Worm (Caenorhabditis elegans) whole organism, L2 larva: Measurements from ENCODE around the gene ogdh-1.
"Not testable (repeated sequence)": the region's sequence is repeated elsewhere in the genome, so short reads cannot be mapped to it uniquely, and the experiment has no call there.

ENCODE experiments used
- C34F6.9 ChIP-seq: fragments of 150-350 bp; optimal IDR thresholded peaks from 2 replicates; lab custom pipeline; 2014; ENCODE audit warnings: missing biosample characterization, missing genetic modification characterization
- F13H6.1 ChIP-seq: sonication (generic microtip); optimal IDR thresholded peaks from 2 replicates; lab custom pipeline; 2016; ENCODE audit warnings: missing genetic modification characterization, missing compliant biosample characterization
- R02D3.7 ChIP-seq: fragments of 150-350 bp; optimal IDR thresholded peaks from 2 replicates; lab custom pipeline; 2014; ENCODE audit warnings: missing biosample characterization, missing genetic modification characterization
- Y55F3AM.14 ChIP-seq: fragments of 200-800 bp; sonication (Bioruptor generic); optimal IDR thresholded peaks from 2 replicates; lab custom pipeline; 2018; ENCODE audit warnings: mild to moderate bottlenecking, missing genetic modification characterization, missing compliant biosample characterization
- ZK546.5 ChIP-seq: sonication (generic microtip); optimal IDR thresholded peaks from 2 replicates; lab custom pipeline; 2017; ENCODE audit warnings: missing biosample characterization, missing genetic modification characterization
- blmp-1 ChIP-seq: sonication (generic microtip); optimal IDR thresholded peaks from 2 replicates; lab custom pipeline; 2017; ENCODE audit warnings: missing genetic modification characterization, mild to moderate bottlenecking, missing compliant biosample characterization, antibody characterized with exemption, moderate library complexity; ENCODE audit not compliant: insufficient read depth
- ceh-16 ChIP-seq: fragments of 150-350 bp; optimal IDR thresholded peaks from 2 replicates; lab custom pipeline; 2014; ENCODE audit warnings: missing biosample characterization, missing genetic modification characterization
- ceh-82 ChIP-seq: fragments of 150-350 bp; optimal IDR thresholded peaks from 2 replicates; lab custom pipeline; 2014; ENCODE audit warnings: missing biosample characterization, missing genetic modification characterization
- crh-2 ChIP-seq: sonication (generic microtip); optimal IDR thresholded peaks from 2 replicates; lab custom pipeline; 2017; ENCODE audit warnings: missing biosample characterization, missing genetic modification characterization
- dmd-4 ChIP-seq: sonication (generic microtip); optimal IDR thresholded peaks from 2 replicates; lab custom pipeline; 2017; ENCODE audit warnings: missing biosample characterization, missing genetic modification characterization
- fos-1 ChIP-seq: fragments of 150-350 bp; optimal IDR thresholded peaks from 2 replicates; lab custom pipeline; 2014; ENCODE audit warnings: missing biosample characterization, missing genetic modification characterization
- gmeb-1 ChIP-seq: fragments of 150-350 bp; optimal IDR thresholded peaks from 2 replicates; lab custom pipeline; 2014; ENCODE audit warnings: missing biosample characterization, missing genetic modification characterization
- lin-11 ChIP-seq: fragments of 150-350 bp; sonication (generic microtip); optimal IDR thresholded peaks from 2 replicates; lab custom pipeline; 2014; ENCODE audit warnings: missing biosample characterization, missing genetic modification characterization, inconsistent platforms, mixed read lengths
- lin-13 ChIP-seq: fragments of 150-350 bp; optimal IDR thresholded peaks from 2 replicates; lab custom pipeline; 2014; ENCODE audit warnings: missing biosample characterization, missing genetic modification reagents, missing genetic modification characterization
- lsy-2 ChIP-seq, 2 experiments: fragments of 150-350 bp in 1 of 2; sonication (generic microtip) in 1 of 2; optimal IDR thresholded peaks; 2 replicates each; lab custom pipeline; 2014 to 2017; ENCODE audit warnings: missing biosample characterization in 2 of 2, missing genetic modification characterization in 2 of 2
- mab-5 ChIP-seq: fragments of 150-350 bp; optimal IDR thresholded peaks from 2 replicates; lab custom pipeline; 2014; ENCODE audit warnings: missing biosample characterization, missing genetic modification characterization
- nhr-11 ChIP-seq: fragments of 150-350 bp; optimal IDR thresholded peaks from 2 replicates; lab custom pipeline; 2014; ENCODE audit warnings: missing biosample characterization, missing genetic modification characterization
- nhr-129 ChIP-seq: fragments of 150-350 bp; optimal IDR thresholded peaks from 2 replicates; lab custom pipeline; 2014; ENCODE audit warnings: missing biosample characterization, missing genetic modification characterization
- nhr-21 ChIP-seq: fragments of 150-350 bp; optimal IDR thresholded peaks from 2 replicates; lab custom pipeline; 2014; ENCODE audit warnings: missing biosample characterization, missing genetic modification characterization
- nhr-23 ChIP-seq: fragments of 150-350 bp; optimal IDR thresholded peaks from 2 replicates; lab custom pipeline; 2014; ENCODE audit warnings: missing biosample characterization, missing genetic modification reagents, missing genetic modification characterization
- nhr-25 ChIP-seq: fragments of 150-350 bp; sonication (generic microtip); optimal IDR thresholded peaks from 3 replicates; lab custom pipeline; 2014; ENCODE audit warnings: missing biosample characterization, missing genetic modification characterization
- nhr-6 ChIP-seq: fragments of 150-350 bp; optimal IDR thresholded peaks from 2 replicates; lab custom pipeline; 2014; ENCODE audit warnings: missing biosample characterization, missing genetic modification characterization
- peb-1 ChIP-seq: fragments of 150-350 bp; optimal IDR thresholded peaks from 2 replicates; lab custom pipeline; 2014; ENCODE audit warnings: missing biosample characterization, missing genetic modification characterization
- sem-4 ChIP-seq: fragments of 150-350 bp; optimal IDR thresholded peaks from 2 replicates; lab custom pipeline; 2014; ENCODE audit warnings: missing biosample characterization, missing genetic modification reagents, missing genetic modification characterization
- sma-3 ChIP-seq: sonication (generic microtip); optimal IDR thresholded peaks from 2 replicates; lab custom pipeline; 2016; ENCODE audit warnings: missing genetic modification reagents, missing genetic modification characterization, missing compliant biosample characterization
- sma-9 ChIP-seq, 2 experiments: fragments of 150-350 bp in 1 of 2; sonication (generic microtip) in 1 of 2; optimal IDR thresholded peaks; 2 replicates each; lab custom pipeline; 2014 to 2016; ENCODE audit warnings: missing genetic modification characterization in 2 of 2, mild to moderate bottlenecking in 1 of 2, missing biosample characterization in 1 of 2, missing compliant biosample characterization in 1 of 2, missing genetic modification reagents in 1 of 2, moderate library complexity in 1 of 2
- unc-55 ChIP-seq: fragments of 150-350 bp; sonication (generic microtip); optimal IDR thresholded peaks from 3 replicates; lab custom pipeline; 2014; ENCODE audit warnings: missing biosample characterization, missing genetic modification reagents, missing genetic modification characterization
- ztf-1 ChIP-seq: fragments of 200-800 bp; sonication (Bioruptor generic); conservative IDR thresholded peaks from 2 replicates; pipeline ENCODE4 v1.3.6; 2022; ENCODE audit warnings: missing genetic modification characterization, missing compliant biosample characterization
- ztf-11 ChIP-seq: sonication (generic microtip); optimal IDR thresholded peaks from 2 replicates; lab custom pipeline; 2017; ENCODE audit warnings: missing biosample characterization, missing genetic modification characterization
- ztf-4 ChIP-seq: fragments of 150-350 bp; optimal IDR thresholded peaks from 2 replicates; lab custom pipeline; 2014; ENCODE audit warnings: missing biosample characterization, missing genetic modification characterization

The ogdh-1 gene

DNA sequence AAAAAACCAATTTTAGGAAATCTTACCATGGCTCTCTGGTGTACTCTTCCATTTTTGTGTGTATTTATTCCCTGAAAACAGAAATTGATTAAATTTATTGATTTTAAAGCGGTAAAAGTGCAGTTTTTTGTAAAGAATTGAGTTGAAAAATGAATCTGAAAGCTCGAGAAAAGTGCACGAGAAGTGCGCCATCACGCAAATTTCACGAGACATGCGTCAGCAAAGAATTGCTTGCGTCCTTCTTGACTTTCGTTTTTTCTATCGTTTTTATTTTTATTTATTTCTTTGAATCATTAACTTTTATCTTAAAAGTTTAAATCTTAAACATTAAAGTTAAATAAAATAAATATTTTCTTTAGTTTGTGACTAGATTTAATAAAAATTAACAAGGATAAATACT is 41.6 kb upstream of the ogdh-1 start, which contains the start of gene timm-17B.1 (continued):
- no peak for TF ChIP-seq nhr-23
- no peak for TF ChIP-seq lin-11 (tag; lab: Kevin White, UChicago)
- no peak for TF ChIP-seq ztf-1
- peak; percentile 93 for TF ChIP-seq C34F6.9
- TF ChIP-seq ztf-11 (tag; lab: Kevin White, UChicago), result no peak
- TF ChIP-seq, all 48 proteins: peak for 20

DNA sequence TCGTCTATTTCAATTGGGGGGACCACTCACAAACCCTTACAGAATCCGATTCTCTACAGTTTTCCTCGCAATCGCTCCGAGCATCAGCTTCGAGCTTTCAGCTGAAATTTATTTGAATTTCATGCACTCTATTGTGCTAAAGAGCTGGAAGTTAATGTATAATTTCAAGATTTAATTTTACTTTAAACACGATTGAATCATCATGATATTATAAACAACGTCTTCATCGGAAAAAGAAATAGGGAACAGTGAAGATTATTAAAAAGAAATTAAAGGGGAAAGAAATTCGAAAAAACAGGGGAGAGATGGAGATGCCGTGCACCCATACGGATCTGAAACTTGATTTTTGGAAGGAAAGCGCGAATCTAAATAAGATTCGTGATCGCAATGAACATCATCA is 40.4 kb upstream of the ogdh-1 start, which contains the start of gene hoe-1:
hoe-1 (minus strand) TSS at position 101 of the 400 bp plus-strand sequence.
- TF ChIP-seq peb-1 (tag; lab: Kevin White, UChicago) (no peak), ceh-16 (tag; lab: Kevin White, UChicago) (no peak), ztf-1 (no peak), dmd-4 (tag; lab: Kevin White, UChicago) (no peak), ceh-82 (tag; lab: Kevin White, UChicago) (no peak), nhr-23 (no peak)

DNA sequence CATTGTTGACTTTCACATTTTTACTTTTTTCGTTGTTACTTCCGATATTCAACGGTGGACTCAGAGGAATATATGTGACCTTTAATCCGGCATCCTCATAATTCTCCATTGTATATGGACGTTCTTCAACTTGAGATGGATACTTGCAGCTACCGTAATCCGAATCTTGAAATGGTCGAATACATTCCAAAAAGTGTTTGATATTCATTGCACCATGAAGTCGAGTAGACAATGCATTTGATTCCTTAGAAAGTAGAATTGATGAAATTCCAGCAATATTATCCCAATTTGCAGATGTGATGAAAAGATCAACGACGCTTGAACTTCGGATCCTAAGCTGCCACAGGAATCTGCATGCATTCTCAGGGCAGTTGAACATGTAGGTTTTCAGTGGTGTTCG is 38.7 kb upstream of the ogdh-1 start:
- no peak for TF ChIP-seq C34F6.9
- no peak for TF ChIP-seq peb-1 (tag; lab: Kevin White, UChicago)

DNA sequence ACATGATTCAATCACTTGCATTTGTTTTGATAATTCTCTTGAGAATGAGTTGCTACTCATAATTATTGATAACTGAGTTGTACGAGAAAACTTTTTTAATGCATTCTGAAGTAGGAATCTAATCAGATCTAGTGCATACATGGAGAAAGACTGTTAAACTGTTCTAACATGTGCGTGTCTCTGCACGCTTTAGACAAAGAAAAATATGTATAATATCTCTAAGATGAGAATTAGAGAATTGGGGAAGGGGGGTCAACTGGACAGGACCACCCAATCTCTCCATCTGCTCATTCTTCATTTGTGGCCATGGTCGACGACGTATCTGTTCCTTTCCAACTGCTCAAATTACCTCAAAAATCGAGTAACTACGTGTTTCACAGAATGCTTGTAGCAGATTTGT is 33.4 kb upstream of the ogdh-1 start, which contains the start of gene fbxb-78:
fbxb-78 (plus strand) TSS at position 301 of the 400 bp plus-strand sequence.
- no peak for TF ChIP-seq nhr-21 (tag; lab: Kevin White, UChicago)
- TF ChIP-seq nhr-129 (tag; lab: Kevin White, UChicago), result no peak
- no peak for TF ChIP-seq peb-1 (tag; lab: Kevin White, UChicago)

DNA sequence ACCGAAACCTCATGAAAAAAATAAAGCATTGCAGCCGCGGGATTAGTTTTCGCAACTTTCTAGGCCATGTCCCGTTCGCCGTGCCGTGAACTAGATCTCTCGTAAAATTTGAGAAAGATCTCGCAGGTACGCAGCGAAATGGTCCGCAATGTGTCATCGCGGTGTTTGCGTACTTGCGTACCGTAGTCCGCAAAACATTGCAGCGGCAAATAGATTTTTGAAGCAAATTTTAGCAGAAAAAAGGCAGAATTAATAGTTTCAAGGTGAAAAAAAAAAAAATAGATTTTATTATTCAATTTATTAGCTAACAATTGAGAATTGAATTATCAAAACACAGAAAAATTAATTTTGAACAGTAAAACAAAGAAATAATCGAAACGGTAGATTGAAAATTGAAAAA is 24.1 kb upstream of the ogdh-1 start:
- TF ChIP-seq sma-9 (GFP tag; optimal IDR thresholded peaks at IDR 0.05; lab: Kevin White, UChicago) (peak; percentile 53), sem-4 (peak; percentile 46), ztf-4 (tag; lab: Kevin White, UChicago) (peak; percentile 5), gmeb-1 (tag; lab: Kevin White, UChicago) (peak; percentile 65), unc-55 (peak; percentile 58), lin-13 (GFP tag; lab: Kevin White, UChicago) (peak; percentile 72), Y55F3AM.14 (GFP tag; lab: Kevin White, UChicago) (peak; percentile 91), nhr-21 (tag; lab: Kevin White, UChicago) (peak; percentile 74), nhr-6 (peak; percentile 11), ceh-82 (tag; lab: Kevin White, UChicago) (peak; percentile 4), sma-3 (peak; percentile 95), mab-5 (tag; lab: Kevin White, UChicago) (peak; percentile 68), R02D3.7 (tag; lab: Kevin White, UChicago) (peak; percentile 34), F13H6.1 (tag; lab: Kevin White, UChicago) (peak; percentile 90), nhr-25 (tag; lab: Kevin White, UChicago) (peak; percentile 83), fos-1 (tag; lab: Kevin White, UChicago) (peak; percentile 33), crh-2 (tag; lab: Kevin White, UChicago) (peak; percentile 67), C34F6.9 (peak; percentile 62), lsy-2 (tag; optimal IDR thresholded peaks at IDR 0.05; lab: Kevin White, UChicago) (peak; percentile 97 to 98), ZK546.5 (tag; lab: Kevin White, UChicago) (peak; percentile 80), nhr-129 (tag; lab: Kevin White, UChicago) (peak; percentile 13)
- TF ChIP-seq sma-9 (tag; optimal IDR thresholded peaks at IDR 0.05; lab: Kevin White, UChicago), result not testable (repeated sequence)

DNA sequence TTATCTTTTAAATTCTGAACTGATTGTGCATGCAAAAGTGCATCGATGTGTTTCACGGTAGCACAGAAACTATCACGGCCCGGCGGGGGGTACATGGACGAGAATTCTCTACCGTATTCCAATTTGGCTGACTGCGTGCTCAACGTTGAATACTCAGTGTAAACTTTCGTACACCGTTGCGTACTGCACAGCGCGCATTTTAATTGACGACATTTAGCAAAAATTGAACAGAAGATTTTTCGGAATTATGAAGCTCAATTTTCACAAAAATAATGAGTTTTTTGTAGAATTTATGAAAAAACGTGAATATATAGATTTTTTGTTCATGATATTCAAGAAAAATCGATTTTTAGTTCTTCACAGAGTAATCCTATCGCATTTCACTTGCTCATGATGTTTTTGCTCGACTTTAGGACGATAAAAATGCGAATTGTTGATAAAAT is 21.7 kb upstream of the ogdh-1 start:
- TF ChIP-seq C34F6.9 (peak; percentile 32), lin-13 (GFP tag; lab: Kevin White, UChicago) (peak; percentile 68), crh-2 (tag; lab: Kevin White, UChicago) (peak; percentile 36), ZK546.5 (tag; lab: Kevin White, UChicago) (peak; percentile 74), F13H6.1 (tag; lab: Kevin White, UChicago) (peak; percentile 81), nhr-25 (tag; lab: Kevin White, UChicago) (peak; percentile 65), nhr-11 (tag; lab: Kevin White, UChicago) (peak; percentile 34), sma-9 (GFP tag; optimal IDR thresholded peaks at IDR 0.05; lab: Kevin White, UChicago) (peak; percentile 50), nhr-6 (peak; percentile 11), gmeb-1 (tag; lab: Kevin White, UChicago) (peak; percentile 58), R02D3.7 (tag; lab: Kevin White, UChicago) (peak; percentile 21), nhr-21 (tag; lab: Kevin White, UChicago) (peak; percentile 65), nhr-129 (tag; lab: Kevin White, UChicago) (peak; percentile 29), mab-5 (tag; lab: Kevin White, UChicago) (peak; percentile 16), sma-3 (peak; percentile 86), blmp-1 (peak; percentile 13), lsy-2 (tag; optimal IDR thresholded peaks at IDR 0.05; lab: Kevin White, UChicago) (peak; percentile 95 to 98), unc-55 (peak; percentile 35), ztf-4 (tag; lab: Kevin White, UChicago) (peak; percentile 19)
- not testable (repeated sequence) for TF ChIP-seq sma-9 (tag; optimal IDR thresholded peaks at IDR 0.05; lab: Kevin White, UChicago)
